Worm (Caenorhabditis elegans) whole organism, midembryonic: ENCODE results near the gene fbxb-46.

Experiments used
- T22C8.4 ChIP-seq: fragments of 200-800 bp; sonication (Bioruptor generic); IDR thresholded peaks from 2 replicates; pipeline ENCODE4 v1.3.6; 2022; ENCODE audit warnings: missing genetic modification characterization, missing compliant biosample characterization
- cog-1 ChIP-seq: sonication (generic microtip); optimal IDR thresholded peaks from 2 replicates; lab custom pipeline; 2016; ENCODE audit warnings: missing genetic modification characterization, missing compliant biosample characterization
- flt-1 ChIP-seq: fragments of 200-800 bp; sonication (Bioruptor generic); IDR thresholded peaks from 2 replicates; pipeline ENCODE4 v1.3.6; 2022; ENCODE audit warnings: missing genetic modification characterization, missing compliant biosample characterization
- klf-2 ChIP-seq: fragments of 200-800 bp; sonication (Bioruptor generic); conservative IDR thresholded peaks from 2 replicates; pipeline ENCODE4 v1.3.6; 2022; ENCODE audit warnings: missing genetic modification reagents, missing genetic modification characterization, missing compliant biosample characterization
- med-1 ChIP-seq: sonication (generic microtip); optimal IDR thresholded peaks from 2 replicates; lab custom pipeline; 2017; ENCODE audit warnings: missing genetic modification characterization, mild to moderate bottlenecking, missing compliant biosample characterization, antibody characterized with exemption, missing genetic modification reagents; ENCODE audit not compliant: insufficient read depth
- ref-1 ChIP-seq: fragments of 200-800 bp; sonication (Bioruptor generic); conservative IDR thresholded peaks from 2 replicates; pipeline ENCODE4 v1.3.6; 2022; ENCODE audit warnings: missing genetic modification reagents, missing genetic modification characterization, missing compliant biosample characterization
- tab-1 ChIP-seq: fragments of 200-800 bp; sonication (Bioruptor generic); IDR thresholded peaks from 2 replicates; pipeline ENCODE4 v1.3.6; 2022; ENCODE audit warnings: missing genetic modification characterization, missing compliant biosample characterization
- ztf-23 ChIP-seq: fragments of 200-800 bp; sonication (Bioruptor generic); IDR thresholded peaks from 2 replicates; pipeline ENCODE4 v1.3.6; 2022; ENCODE audit warnings: missing genetic modification reagents, missing genetic modification characterization, missing compliant biosample characterization
- ztf-29 ChIP-seq: fragments of 200-800 bp; sonication (Bioruptor generic); IDR thresholded peaks from 2 replicates; pipeline ENCODE4 v1.3.6; 2022; ENCODE audit warnings: missing genetic modification reagents, missing genetic modification characterization, missing compliant biosample characterization

fbxb-46 gene

ce11 chrII:1603049-1603448, 32.1 kb upstream of the fbxb-46 start:
- TF ChIP-seq cog-1 (tag; lab: Kevin White, UChicago) (no peak), ztf-23 (GFP tag; lab: Robert Waterston, UW) (no peak)

DNA sequence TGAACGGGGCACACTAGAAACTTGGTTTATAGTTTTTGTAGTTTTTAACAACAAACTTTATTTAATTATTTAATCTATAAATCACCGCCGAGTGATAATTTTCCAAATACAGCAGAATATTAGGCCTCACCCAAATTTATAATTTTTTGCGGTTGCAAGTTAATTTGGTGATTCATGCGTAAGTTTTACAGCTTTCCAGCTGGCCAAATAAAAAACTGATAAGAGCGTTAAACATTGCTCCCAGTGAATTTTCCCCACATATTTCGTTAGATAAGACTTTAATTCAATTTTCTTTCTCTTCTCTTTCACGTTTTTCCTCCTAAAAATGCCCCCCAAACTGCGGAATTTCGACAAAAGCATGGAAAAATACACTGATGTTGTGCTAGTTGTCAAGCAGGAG, 30.6 kb upstream of the fbxb-46 start, which contains the start of gene bath-47:
TSS of gene bath-47 (plus strand) at position 305 of the 400 bp plus-strand sequence.
- no peak for TF ChIP-seq med-1 (GFP tag; lab: Kevin White, UChicago)
- TF ChIP-seq ref-1 (GFP tag; lab: Robert Waterston, UW) = no peak

DNA sequence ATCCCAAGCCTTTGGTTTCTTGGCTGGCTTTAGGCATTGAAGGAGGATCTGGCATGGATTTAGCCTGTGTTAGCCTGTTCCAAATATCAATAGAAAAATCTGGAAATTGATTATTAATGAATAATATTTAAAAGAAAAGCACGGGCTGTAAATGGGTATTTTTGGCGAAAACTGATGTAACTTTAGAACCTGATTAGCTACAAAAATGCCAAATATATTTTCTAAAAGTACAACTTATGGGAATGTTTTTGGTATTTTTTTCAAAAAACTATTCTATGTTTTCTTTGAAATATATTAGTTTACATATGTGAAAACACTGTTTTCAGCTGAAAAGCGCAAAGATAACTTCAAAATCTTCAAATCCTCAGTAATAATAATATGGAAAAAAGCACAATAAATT, 29.7 kb upstream of the fbxb-46 start, which contains the start of gene bath-26:
TSS of gene bath-26 (minus strand) at position 101 of the 400 bp plus-strand sequence.
- no peak for TF ChIP-seq ztf-29 (GFP tag; lab: Robert Waterston, UW)
- no peak for TF ChIP-seq ref-1 (GFP tag; lab: Robert Waterston, UW)
- TF ChIP-seq T22C8.4 = no peak
- no peak for TF ChIP-seq ztf-23 (GFP tag; lab: Robert Waterston, UW)
- no peak for TF ChIP-seq tab-1 (GFP tag; lab: Robert Waterston, UW)
- no peak for TF ChIP-seq cog-1 (tag; lab: Kevin White, UChicago)
- TF ChIP-seq flt-1 = no peak
- TF ChIP-seq med-1 (GFP tag; lab: Kevin White, UChicago) = no peak
- no peak for TF ChIP-seq klf-2 (GFP tag; lab: Robert Waterston, UW)

DNA sequence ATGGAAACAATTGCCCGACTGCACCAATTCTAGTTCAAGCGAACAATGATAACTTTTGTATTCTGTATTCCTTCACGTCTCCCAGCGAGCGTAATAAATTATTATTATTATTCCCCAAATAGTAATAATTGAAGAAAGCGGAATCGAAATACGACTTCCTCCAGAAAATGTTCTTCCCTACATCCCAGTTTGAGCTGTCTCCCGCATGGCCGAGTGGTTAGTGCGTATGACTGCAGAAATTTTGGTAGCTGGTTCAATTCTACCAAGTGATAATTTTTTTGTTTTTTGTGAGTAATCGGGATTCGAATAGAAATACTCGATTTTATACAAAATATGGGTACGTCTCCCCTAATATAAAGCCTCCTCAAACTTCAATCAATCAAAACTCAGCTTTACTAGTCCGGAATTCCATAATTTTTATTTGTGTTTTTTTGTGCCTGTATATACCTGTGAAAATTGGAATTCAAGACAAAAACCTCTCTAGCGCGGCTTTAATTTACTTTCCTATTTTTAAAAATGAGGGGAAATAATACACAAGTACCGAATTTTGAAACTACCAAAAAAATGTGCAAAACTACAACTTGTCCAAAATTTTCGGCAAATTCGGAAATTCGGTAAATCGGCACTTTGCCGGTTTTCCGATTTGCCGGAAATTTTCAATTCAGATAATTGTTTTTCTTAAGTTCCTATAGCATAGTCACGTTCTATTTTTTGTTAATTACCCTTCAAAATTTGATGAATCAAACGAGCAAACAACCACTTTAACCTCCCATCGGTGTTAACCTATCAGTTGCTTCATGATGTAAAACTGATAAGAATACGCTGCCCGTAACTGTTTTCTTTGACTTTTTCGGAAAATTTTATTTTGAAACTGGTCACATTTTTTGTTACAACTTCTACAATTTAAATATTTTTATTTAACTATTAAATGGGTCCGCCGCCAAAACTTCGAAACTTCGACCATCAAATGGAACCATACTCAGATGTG, 26.5 kb upstream of the fbxb-46 start, which contains the start of gene bath-46:
TSS of gene bath-46 (plus strand) at position 806 of the 988 bp plus-strand sequence.
- no peak for TF ChIP-seq ztf-23 (GFP tag; lab: Robert Waterston, UW)
- no peak for TF ChIP-seq med-1 (GFP tag; lab: Kevin White, UChicago)
- TF ChIP-seq flt-1 = no peak
- no peak for TF ChIP-seq cog-1 (tag; lab: Kevin White, UChicago)
- no peak for TF ChIP-seq tab-1 (GFP tag; lab: Robert Waterston, UW)
- no peak for TF ChIP-seq T22C8.4
- no peak for TF ChIP-seq ztf-29 (GFP tag; lab: Robert Waterston, UW)
- TF ChIP-seq ref-1 (GFP tag; lab: Robert Waterston, UW) = no peak
- TF ChIP-seq klf-2 (GFP tag; lab: Robert Waterston, UW) = no peak

- TF ChIP-seq flt-1 (no peak), klf-2 (GFP tag; lab: Robert Waterston, UW) (no peak), ref-1 (GFP tag; lab: Robert Waterston, UW) (no peak), tab-1 (GFP tag; lab: Robert Waterston, UW) (no peak), cog-1 (tag; lab: Kevin White, UChicago) (no peak), med-1 (GFP tag; lab: Kevin White, UChicago) (no peak), T22C8.4 (no peak), ztf-29 (GFP tag; lab: Robert Waterston, UW) (no peak), ztf-23 (GFP tag; lab: Robert Waterston, UW) (no peak)
Measured at ce11 chrII:1595137-1595536, 24.2 kb upstream of the fbxb-46 start, which contains the start of gene clec-20. Gene clec-20, minus strand, starts transcription at chrII:1595237.

- TF ChIP-seq cog-1 (tag; lab: Kevin White, UChicago) (no peak), flt-1 (no peak), med-1 (GFP tag; lab: Kevin White, UChicago) (no peak), ztf-23 (GFP tag; lab: Robert Waterston, UW) (no peak), ztf-29 (GFP tag; lab: Robert Waterston, UW) (no peak), tab-1 (GFP tag; lab: Robert Waterston, UW) (no peak), klf-2 (GFP tag; lab: Robert Waterston, UW) (no peak), ref-1 (GFP tag; lab: Robert Waterston, UW) (no peak), T22C8.4 (no peak)
Measured at ce11 chrII:1589845-1590244, 18.9 kb upstream of the fbxb-46 start, which contains the start of gene T07H3.7. Gene T07H3.7, minus strand, starts transcription at chrII:1589945.

- no peak for TF ChIP-seq flt-1
- TF ChIP-seq ref-1 (GFP tag; lab: Robert Waterston, UW) = no peak
- no peak for TF ChIP-seq ztf-23 (GFP tag; lab: Robert Waterston, UW)
- TF ChIP-seq T22C8.4 = no peak
Measured at ce11 chrII:1586305-1586704, 15.4 kb upstream of the fbxb-46 start, which contains the start of gene T07H3.8. Gene T07H3.8, plus strand, starts transcription at chrII:1586605.

DNA sequence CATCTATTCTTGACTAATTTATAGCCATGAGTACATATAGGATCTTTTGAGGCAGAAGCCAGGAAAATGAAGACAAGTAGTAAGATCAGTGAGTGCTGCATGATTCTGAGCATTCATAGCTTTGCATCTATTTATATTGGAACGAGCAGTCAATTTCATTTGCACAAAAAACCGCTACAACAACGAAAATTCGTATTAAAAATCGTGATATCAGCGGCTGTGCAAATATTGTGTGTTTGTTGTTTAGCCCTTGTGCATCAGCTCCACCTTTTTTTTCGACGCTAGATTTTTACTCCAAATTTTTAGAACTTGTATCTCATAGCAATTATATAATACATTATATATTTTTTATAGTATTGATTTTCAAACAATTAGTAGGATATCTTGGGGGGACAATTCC, 13.2 kb upstream of the fbxb-46 start, which contains the start of gene clec-21:
TSS of gene clec-21 (minus strand) at position 101 of the 400 bp plus-strand sequence.
- TF ChIP-seq ztf-23 (GFP tag; lab: Robert Waterston, UW) (no peak), med-1 (GFP tag; lab: Kevin White, UChicago) (no peak), flt-1 (no peak), tab-1 (GFP tag; lab: Robert Waterston, UW) (no peak), cog-1 (tag; lab: Kevin White, UChicago) (no peak), klf-2 (GFP tag; lab: Robert Waterston, UW) (no peak), T22C8.4 (no peak), ztf-29 (GFP tag; lab: Robert Waterston, UW) (no peak), ref-1 (GFP tag; lab: Robert Waterston, UW) (no peak)

- no peak for TF ChIP-seq T22C8.4
- no peak for TF ChIP-seq ztf-29 (GFP tag; lab: Robert Waterston, UW)
- TF ChIP-seq flt-1 = no peak
- TF ChIP-seq ref-1 (GFP tag; lab: Robert Waterston, UW) = no peak
- no peak for TF ChIP-seq ztf-23 (GFP tag; lab: Robert Waterston, UW)
- TF ChIP-seq klf-2 (GFP tag; lab: Robert Waterston, UW) = no peak
- no peak for TF ChIP-seq med-1 (GFP tag; lab: Kevin White, UChicago)
- no peak for TF ChIP-seq cog-1 (tag; lab: Kevin White, UChicago)
- no peak for TF ChIP-seq tab-1 (GFP tag; lab: Robert Waterston, UW)
Measured at ce11 chrII:1579886-1580285, 9.0 kb upstream of the fbxb-46 start, which contains the start of gene math-38. Gene math-38, minus strand, starts transcription at chrII:1579986.
